Worm (Caenorhabditis elegans): ENCODE data around the gene T01G5.8.

ce11 chrV:15158691-15159090 is 42.6 kb downstream of the T01G5.8 start, which contains the start of gene str-45:
- no peak for TF ChIP-seq F49E8.2 (tag; optimal IDR thresholded peaks at IDR 0.05; ENCODE audit: borderline replicate concordance)
- no peak for TF ChIP-seq madf-5 (GFP tag; IDR thresholded peaks at IDR 0.05)

Data from whole organism, L4 larva.